Fruit fly (Drosophila melanogaster) S2 (cell line): Measurements from ENCODE around the gene ebd1.
A peak's percentile ranks its signal among the peaks of the same experiment; 100 is the strongest.

ENCODE experiments used
- CG8478 ChIP-seq: fragments of >200 bp; optimal IDR thresholded peaks from 2 replicates; lab custom pipeline; 2018
- CTCF ChIP-seq, 2 experiments: fragments of >200 bp; optimal IDR thresholded peaks; 2 replicates each; lab custom pipeline; 2018

Gene ebd1

DNA sequence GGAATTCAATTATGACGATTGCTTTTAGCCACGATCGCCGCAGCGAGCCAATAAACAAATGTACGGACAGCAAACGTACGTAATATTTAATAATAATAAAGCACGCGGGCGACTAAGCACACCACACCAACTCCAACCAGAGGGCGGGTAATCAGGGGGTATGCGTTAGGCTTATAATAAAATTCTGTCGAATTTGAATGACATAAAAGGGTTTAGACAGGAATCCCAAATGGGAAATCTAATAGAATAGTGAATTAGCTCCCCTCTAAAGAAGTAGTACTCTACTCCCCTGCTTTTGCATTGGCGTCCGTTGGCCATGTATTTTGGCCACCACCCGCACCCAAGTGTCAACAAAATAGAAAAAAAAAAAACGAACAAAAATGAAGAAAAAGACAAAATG is 37.0 kb upstream of the ebd1 start:
- TF ChIP-seq CG8478 (lab: Kevin White, UChicago) = no peak

DNA sequence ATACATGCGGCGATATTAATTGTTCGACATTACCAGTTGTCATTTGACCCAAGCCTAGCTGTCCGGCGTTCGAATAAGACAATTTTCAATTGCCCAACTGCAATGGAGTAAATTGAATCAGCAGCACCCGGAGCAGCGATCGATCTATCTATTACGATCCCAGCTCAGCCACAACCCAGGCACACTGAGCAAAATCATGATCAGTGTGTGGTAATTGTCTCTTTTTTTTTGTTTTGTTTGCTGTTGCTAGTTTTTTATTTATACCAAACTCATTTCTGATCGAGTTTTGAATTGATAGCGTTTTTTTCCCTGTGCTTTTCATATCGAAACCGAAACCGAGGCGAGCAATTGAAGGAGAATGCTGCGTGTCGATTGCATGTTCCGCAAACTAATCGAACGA is 36.5 kb upstream of the ebd1 start:
- TF ChIP-seq CG8478 (lab: Kevin White, UChicago) (no peak), CTCF (optimal IDR thresholded peaks at IDR 0.05; lab: Kevin White, UChicago) (no peak)

- no peak for TF ChIP-seq CG8478 (lab: Kevin White, UChicago)
- no peak for TF ChIP-seq CTCF (optimal IDR thresholded peaks at IDR 0.05; lab: Kevin White, UChicago)
Measured at dm6 chr3L:721026-721425, 35.7 kb upstream of the ebd1 start.

dm6 chr3L:718378-718777 is 33.0 kb upstream of the ebd1 start:
- no peak for TF ChIP-seq CG8478 (lab: Kevin White, UChicago)
- TF ChIP-seq CTCF (optimal IDR thresholded peaks at IDR 0.05; lab: Kevin White, UChicago) = no peak

DNA sequence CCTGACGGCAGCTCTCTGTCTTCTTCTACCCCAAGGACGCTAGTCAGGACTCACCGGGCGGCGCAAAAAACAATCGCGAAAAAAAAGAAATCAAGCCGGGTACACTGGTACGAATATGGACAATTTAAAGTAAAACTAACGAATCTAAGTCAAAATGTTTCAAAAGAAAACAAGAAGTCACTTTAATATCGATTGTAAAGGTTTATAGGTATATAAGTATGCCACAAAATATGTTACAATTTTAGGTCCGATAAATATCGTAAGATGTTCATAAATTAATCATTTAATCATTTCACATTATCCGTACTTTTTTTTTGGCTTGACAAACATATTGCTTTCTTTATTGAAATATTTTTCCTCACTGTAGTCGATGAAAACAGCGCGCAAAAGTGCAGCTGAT is 30.7 kb upstream of the ebd1 start:
- TF ChIP-seq CG8478 (lab: Kevin White, UChicago) = no peak
- TF ChIP-seq CTCF (optimal IDR thresholded peaks at IDR 0.05; lab: Kevin White, UChicago) = no peak

DNA sequence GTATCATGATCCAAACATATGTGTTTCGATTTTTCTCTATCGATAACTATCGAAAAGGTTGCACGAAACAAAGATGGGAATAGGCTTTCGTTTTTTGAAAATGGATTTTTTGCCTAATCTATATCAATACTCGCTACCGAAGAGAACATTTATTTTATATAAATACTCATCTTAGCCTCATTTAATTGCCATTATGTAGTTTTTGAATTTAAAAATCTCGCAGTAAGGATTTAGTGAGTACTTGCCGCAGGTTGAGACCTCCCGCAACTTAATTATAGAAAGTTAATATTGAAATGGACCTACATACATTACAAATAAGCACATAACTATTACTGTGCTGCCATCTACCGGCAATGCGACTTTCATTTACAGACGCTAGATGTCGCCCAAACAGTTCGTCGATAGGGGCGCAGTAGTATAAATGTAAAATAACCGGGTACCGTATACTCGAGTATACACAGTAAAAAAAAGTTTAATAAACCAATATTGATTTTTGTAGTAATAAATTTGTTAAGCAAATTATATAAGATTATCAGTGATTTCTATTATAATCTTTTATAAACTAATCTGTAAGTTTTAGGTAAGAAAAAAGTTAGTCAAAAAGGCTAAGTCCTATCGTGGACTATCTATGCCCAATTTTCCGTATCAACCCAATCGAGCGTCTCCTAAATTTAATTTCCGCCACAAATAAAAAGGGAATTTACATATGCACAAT is 26.6 kb upstream of the ebd1 start, which contains the start of gene CG13896:
Gene CG13896 (minus strand): TSS at position 12 of the 715 bp plus-strand sequence.
- TF ChIP-seq CG8478 (lab: Kevin White, UChicago) = peak; percentile 71
- TF ChIP-seq CTCF (optimal IDR thresholded peaks at IDR 0.05; lab: Kevin White, UChicago) = peak; percentile 95 to 99

DNA sequence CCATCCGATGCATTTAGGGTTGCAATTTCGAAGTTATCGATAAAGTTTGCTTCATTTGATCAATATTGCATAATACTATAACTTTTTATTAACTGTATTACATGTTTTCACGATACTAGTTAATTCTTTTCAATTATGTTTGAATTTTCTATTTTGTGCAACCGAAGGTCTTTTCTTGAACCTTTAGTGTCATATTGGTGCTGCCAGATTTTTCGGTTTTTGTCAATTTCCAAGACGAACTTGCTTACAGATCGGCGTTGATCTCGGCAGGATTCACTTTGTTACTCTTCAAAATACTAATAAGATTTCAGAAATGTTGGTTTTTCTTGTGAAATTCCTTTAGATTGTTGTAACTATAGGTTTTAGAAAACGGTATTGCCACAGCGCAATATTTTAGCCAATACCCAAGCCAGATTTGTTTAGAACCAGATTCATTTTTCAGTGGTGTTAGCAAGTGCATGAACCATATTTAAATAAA is 25.0 kb upstream of the ebd1 start, which contains the start of gene CkIIalpha-i3:
Gene CkIIalpha-i3 (minus strand): TSS at position 263 of the 478 bp plus-strand sequence.
- no peak for TF ChIP-seq CG8478 (lab: Kevin White, UChicago)
- peak; percentile 36 to 57 for TF ChIP-seq CTCF (optimal IDR thresholded peaks at IDR 0.05; lab: Kevin White, UChicago)

DNA sequence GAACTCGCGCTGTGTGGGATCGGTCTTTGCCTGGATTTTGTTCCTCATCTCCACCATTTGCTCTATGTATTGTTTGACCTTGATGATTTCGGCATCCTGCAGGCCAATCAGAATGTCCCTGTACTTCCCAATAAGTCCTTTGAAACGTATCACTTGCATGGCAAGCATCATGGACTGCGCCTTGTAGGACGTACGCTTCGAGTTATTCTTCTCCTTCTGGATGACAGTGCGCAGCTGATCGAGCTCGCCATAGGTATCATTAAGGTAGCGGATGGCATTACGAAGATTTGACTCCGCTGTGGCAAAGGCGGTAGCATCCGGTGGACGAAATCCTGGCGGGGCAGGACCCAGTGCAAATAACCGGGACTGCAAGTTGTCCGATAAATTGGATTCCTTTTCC is 24.5 kb upstream of the ebd1 start:
- TF ChIP-seq CG8478 (lab: Kevin White, UChicago) (no peak), CTCF (optimal IDR thresholded peaks at IDR 0.05; lab: Kevin White, UChicago) (peak in 1 of 2 experiments; percentile 5)

DNA sequence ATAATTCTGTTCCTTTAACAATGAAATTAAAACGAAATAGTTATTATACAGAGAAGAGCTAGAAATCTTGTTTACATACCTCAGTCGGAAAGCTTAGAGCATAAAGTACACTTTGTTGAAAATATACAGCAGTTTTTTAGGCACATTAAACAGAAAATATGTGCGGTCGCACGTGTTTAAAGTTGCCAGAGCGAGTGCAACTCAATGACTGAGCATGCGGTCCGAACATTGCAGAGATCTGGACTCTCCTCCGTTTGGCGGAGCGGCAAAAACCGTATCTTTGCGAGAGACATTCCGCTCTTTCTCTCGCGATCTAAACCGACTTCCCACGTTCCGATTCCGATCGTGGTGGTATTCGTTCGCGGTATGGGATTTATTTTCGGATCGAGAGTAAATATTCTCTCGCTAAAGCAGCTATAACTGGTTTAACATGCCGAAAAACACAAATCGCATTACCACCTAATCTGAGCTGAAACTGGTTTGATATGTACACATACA is 22.7 kb upstream of the ebd1 start, which contains the start of gene CG13895:
Gene CG13895 (minus strand): TSS at position 214 of the 498 bp plus-strand sequence.
- TF ChIP-seq CTCF (optimal IDR thresholded peaks at IDR 0.05; lab: Kevin White, UChicago) = no peak
- no peak for TF ChIP-seq CG8478 (lab: Kevin White, UChicago)

DNA sequence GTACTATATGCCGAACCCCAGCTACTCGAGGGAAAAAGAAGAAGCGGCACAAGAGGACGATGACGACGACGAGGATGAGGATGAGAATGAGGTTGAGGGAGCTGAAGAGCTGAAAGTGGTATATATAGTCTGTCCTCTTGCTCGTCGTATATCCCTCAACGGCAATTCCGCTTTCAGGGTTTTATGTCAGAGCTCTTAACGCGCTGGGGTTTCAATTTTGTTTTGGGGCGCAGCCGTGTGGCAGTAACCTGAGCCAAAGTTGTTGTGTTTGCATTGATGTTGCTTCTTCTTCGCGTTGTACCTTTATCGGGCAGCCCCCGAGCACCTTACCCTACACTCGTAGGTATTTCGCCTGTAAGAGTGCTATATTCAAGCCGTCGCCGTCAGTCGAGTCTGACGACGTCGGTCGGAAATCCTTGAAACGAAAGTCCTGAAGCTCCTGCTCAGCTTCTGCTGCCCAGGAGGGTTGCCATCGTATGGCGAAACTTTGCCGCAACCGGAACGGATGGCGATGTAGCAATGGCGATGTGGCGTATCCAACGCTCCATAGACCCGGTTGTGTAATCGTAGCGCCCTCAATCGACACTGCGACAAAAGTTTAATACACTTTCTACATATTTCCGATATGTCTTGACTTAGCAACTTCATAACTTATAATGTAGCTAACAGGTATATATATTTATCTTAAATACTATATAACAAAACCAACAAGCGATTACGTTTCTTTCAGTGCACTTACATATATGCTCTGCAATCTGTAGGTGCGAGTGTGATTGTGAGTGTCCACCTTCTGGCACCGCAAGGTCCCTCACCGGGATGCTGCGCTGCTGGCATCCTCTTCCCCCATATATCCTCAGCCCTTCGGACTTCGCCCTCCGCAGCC is 19.6 kb upstream of the ebd1 start:
- TF ChIP-seq CTCF (optimal IDR thresholded peaks at IDR 0.05; lab: Kevin White, UChicago) = no peak
- no peak for TF ChIP-seq CG8478 (lab: Kevin White, UChicago)

- TF ChIP-seq CTCF (optimal IDR thresholded peaks at IDR 0.05; lab: Kevin White, UChicago) = no peak
- TF ChIP-seq CG8478 (lab: Kevin White, UChicago) = no peak
Measured at dm6 chr3L:703160-703793, 17.9 kb upstream of the ebd1 start.

DNA sequence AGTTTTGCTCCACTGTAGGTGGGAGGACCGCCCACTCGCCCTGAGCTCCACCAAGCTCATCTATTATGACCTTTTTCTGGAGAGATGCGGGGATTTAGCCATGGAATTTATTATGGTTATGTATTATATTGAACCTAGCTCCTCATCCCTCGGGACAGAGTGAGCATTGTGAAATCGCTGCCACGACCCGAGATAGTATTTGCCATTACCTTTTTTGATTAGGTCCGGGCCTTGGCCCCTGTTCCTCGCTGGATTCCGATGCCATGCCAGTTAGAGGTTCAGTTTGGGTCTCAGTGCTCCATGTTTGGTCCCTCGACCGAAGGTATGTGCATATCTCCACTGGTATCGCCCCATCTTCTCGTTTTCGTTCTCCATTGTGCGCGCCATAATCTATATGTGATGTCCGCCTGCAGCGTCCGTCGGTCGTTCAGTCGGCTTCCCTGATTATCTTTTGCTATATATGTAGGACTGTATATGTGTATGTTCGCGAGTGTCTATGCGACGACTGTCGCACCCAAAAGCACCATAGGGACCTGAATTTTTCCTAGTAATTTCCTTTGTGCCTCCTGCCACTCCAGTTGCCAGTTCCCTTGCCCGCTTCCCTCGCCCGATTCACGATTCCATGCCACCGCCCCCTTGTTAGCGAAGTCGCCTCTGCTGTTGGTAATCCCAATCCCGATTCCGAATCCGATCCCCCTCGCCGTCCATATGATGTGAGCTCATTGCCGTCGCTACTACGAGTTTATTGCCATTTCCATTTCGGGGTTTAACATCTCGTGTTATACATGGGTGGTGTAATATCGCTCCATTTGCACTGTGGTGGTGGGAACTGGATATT is 16.7 kb upstream of the ebd1 start:
- TF ChIP-seq CTCF (optimal IDR thresholded peaks at IDR 0.05; lab: Kevin White, UChicago) (no peak), CG8478 (lab: Kevin White, UChicago) (no peak)

DNA sequence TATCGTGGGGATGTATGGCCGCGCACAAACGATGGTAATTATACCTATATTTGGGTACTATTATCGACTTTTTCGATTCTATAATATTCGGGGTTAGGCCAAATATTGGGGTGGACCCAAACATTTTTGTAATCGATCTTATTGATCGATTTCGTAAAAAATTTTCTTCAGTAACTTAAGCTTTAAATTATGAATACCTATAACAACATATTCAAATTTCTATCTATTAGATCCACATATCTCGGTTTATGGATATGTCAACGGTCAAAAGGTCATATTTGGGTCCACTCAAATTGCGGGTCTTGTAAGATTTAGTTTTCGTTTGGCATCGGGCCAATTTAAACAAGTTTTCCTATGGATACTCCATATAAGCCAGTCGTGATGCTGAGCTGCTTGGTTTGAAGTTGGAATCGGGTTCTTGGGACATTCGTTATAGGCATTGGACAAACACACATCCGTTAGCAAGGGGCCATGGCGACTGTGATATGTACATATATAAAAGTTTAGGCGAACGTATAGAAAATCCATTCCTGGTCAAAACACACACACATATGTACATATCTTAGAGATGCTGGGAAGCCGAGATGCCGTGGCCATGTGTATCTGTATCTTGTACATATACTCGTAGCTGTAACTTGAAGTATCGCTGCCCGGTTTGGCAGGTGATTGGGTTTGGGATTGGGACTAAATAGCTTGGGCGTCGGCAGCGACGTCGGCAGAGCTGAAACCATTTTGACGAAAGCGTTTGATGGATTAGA is 15.0 kb upstream of the ebd1 start:
- TF ChIP-seq CG8478 (lab: Kevin White, UChicago) = no peak
- no peak for TF ChIP-seq CTCF (optimal IDR thresholded peaks at IDR 0.05; lab: Kevin White, UChicago)
